Worm (Caenorhabditis elegans) whole organism, young adult: ENCODE measurements around the gene fbxb-18.

Source experiments
- B0035.1 ChIP-seq: sonication (generic microtip); optimal IDR thresholded peaks from 2 replicates; lab custom pipeline; 2016; ENCODE audit warnings: missing genetic modification characterization, mild to moderate bottlenecking, missing compliant biosample characterization, missing genotype, missing genetic modification reagents
- D2030.7 ChIP-seq: fragments of 200-800 bp; sonication (Bioruptor generic); IDR thresholded peaks from 2 replicates; pipeline ENCODE4 v1.3.6; 2022; ENCODE audit warnings: missing genetic modification reagents, missing genetic modification characterization, missing compliant biosample characterization
- F10E7.11 ChIP-seq: sonication (generic microtip); optimal IDR thresholded peaks from 2 replicates; lab custom pipeline; 2017; ENCODE audit warnings: mild to moderate bottlenecking, missing genetic modification characterization, moderate library complexity, missing compliant biosample characterization
- F22D6.2 ChIP-seq: sonication (generic microtip); optimal IDR thresholded peaks from 2 replicates; lab custom pipeline; 2016; ENCODE audit warnings: mild to moderate bottlenecking, missing genetic modification characterization, missing compliant biosample characterization
- F23B12.7 ChIP-seq: sonication (generic microtip); optimal IDR thresholded peaks from 2 replicates; lab custom pipeline; 2017; ENCODE audit warnings: missing genetic modification characterization, mild to moderate bottlenecking, missing compliant biosample characterization, antibody characterized with exemption, moderate library complexity; ENCODE audit not compliant: insufficient read depth
- F39B2.1 ChIP-seq: fragments of 200-800 bp; sonication (Bioruptor generic); IDR thresholded peaks from 2 replicates; pipeline ENCODE4 v1.3.6; 2022; ENCODE audit warnings: missing genetic modification reagents, missing genetic modification characterization, missing compliant biosample characterization
- F55B11.4 ChIP-seq: sonication (generic microtip); optimal IDR thresholded peaks from 2 replicates; lab custom pipeline; 2016; ENCODE audit warnings: missing compliant biosample characterization, missing genetic modification characterization, borderline replicate concordance; ENCODE audit not compliant: insufficient read depth
- T07F8.4 ChIP-seq: sonication (generic microtip); optimal IDR thresholded peaks from 2 replicates; lab custom pipeline; 2016; ENCODE audit warnings: mild to moderate bottlenecking, missing genetic modification characterization, moderate library complexity, missing compliant biosample characterization
- T26A5.8 ChIP-seq: sonication (generic microtip); optimal IDR thresholded peaks from 2 replicates; lab custom pipeline; 2016; ENCODE audit warnings: missing genetic modification characterization, missing compliant biosample characterization
- Y53G8AR.9 ChIP-seq: fragments of 200-800 bp; sonication (Bioruptor generic); conservative IDR thresholded peaks from 2 replicates; pipeline ENCODE4 v1.3.6; 2022; ENCODE audit warnings: missing genetic modification reagents, missing genetic modification characterization, missing compliant biosample characterization
- Y67H2A.10 ChIP-seq: fragments of 200-800 bp; sonication (Bioruptor generic); conservative IDR thresholded peaks from 2 replicates; pipeline ENCODE4 v1.3.6; 2022; ENCODE audit warnings: missing genetic modification reagents, missing genetic modification characterization, missing compliant biosample characterization
- akir-1 ChIP-seq: fragments of 200-800 bp; sonication (Bioruptor generic); optimal IDR thresholded peaks from 2 replicates; lab custom pipeline; 2018; ENCODE audit warnings: mild to moderate bottlenecking, missing genetic modification characterization, moderate library complexity, missing compliant biosample characterization
- attf-3 ChIP-seq: fragments of 200-800 bp; sonication (Bioruptor generic); conservative IDR thresholded peaks from 2 replicates; pipeline ENCODE4 v1.3.6; 2022; ENCODE audit warnings: missing genetic modification reagents, missing genetic modification characterization, missing compliant biosample characterization
- bed-2 ChIP-seq: fragments of 200-800 bp; sonication (Bioruptor generic); IDR thresholded peaks from 2 replicates; pipeline ENCODE4 v1.3.6; 2022; ENCODE audit warnings: missing genetic modification reagents, missing genetic modification characterization, missing compliant biosample characterization
- ccch-3 ChIP-seq: fragments of 200-800 bp; sonication (Bioruptor generic); optimal IDR thresholded peaks from 2 replicates; lab custom pipeline; 2018; ENCODE audit warnings: mild to moderate bottlenecking, missing genetic modification characterization, missing compliant biosample characterization
- cebp-1 ChIP-seq, 2 experiments: fragments of 200-800 bp in 1 of 2; sonication (Bioruptor generic) in 1 of 2; sonication (generic microtip) in 1 of 2; IDR thresholded peaks in 1 of 2; optimal IDR thresholded peaks in 1 of 2; 2 replicates each; pipeline versions ENCODE4 v1.3.6 to Lab custom; 2017 to 2022; ENCODE audit warnings: missing compliant biosample characterization in 2 of 2, missing genetic modification characterization in 2 of 2, mild to moderate bottlenecking in 1 of 2, missing genetic modification reagents in 1 of 2, moderate library complexity in 1 of 2
- ceh-100 ChIP-seq: fragments of 200-800 bp; sonication (Bioruptor generic); IDR thresholded peaks from 2 replicates; pipeline ENCODE4 v1.3.6; 2022; ENCODE audit warnings: missing genetic modification reagents, missing genetic modification characterization, missing compliant biosample characterization
- ceh-79 ChIP-seq: sonication (generic microtip); optimal IDR thresholded peaks from 2 replicates; lab custom pipeline; 2017; ENCODE audit warnings: mild to moderate bottlenecking, missing genetic modification characterization, missing compliant biosample characterization
- dpff-1 ChIP-seq: sonication (generic microtip); optimal IDR thresholded peaks from 2 replicates; lab custom pipeline; 2017; ENCODE audit warnings: mild to moderate bottlenecking, missing genetic modification characterization, missing compliant biosample characterization
- egl-18 ChIP-seq: fragments of 200-800 bp; sonication (Bioruptor generic); IDR thresholded peaks from 2 replicates; pipeline ENCODE4 v1.3.6; 2022; ENCODE audit warnings: missing genetic modification reagents, missing genetic modification characterization, missing compliant biosample characterization
- egrh-3 ChIP-seq: fragments of 200-800 bp; sonication (Bioruptor generic); IDR thresholded peaks from 2 replicates; pipeline ENCODE4 v1.3.6; 2022; ENCODE audit warnings: missing genetic modification reagents, missing genetic modification characterization, missing compliant biosample characterization
- ekl-4 ChIP-seq: fragments of 200-800 bp; sonication (Bioruptor generic); IDR thresholded peaks from 2 replicates; pipeline ENCODE4 v1.3.6; 2022; ENCODE audit warnings: missing genetic modification reagents, missing genetic modification characterization, missing compliant biosample characterization
- him-1 ChIP-seq: sonication (generic microtip); optimal IDR thresholded peaks from 2 replicates; lab custom pipeline; 2016; ENCODE audit warnings: missing genotype, missing genetic modification reagents, missing genetic modification characterization, missing compliant biosample characterization
- hlh-12 ChIP-seq: sonication (generic microtip); optimal IDR thresholded peaks from 2 replicates; lab custom pipeline; 2016; ENCODE audit warnings: missing genetic modification characterization, missing compliant biosample characterization
- hmg-1.2 ChIP-seq: fragments of 200-800 bp; sonication (Bioruptor generic); IDR thresholded peaks from 2 replicates; pipeline ENCODE4 v1.3.6; 2022; ENCODE audit warnings: missing genetic modification reagents, missing genetic modification characterization, missing compliant biosample characterization
- lag-1 ChIP-seq: fragments of 200-800 bp; sonication (Bioruptor generic); IDR thresholded peaks from 2 replicates; pipeline ENCODE4 v1.3.6; 2022; ENCODE audit warnings: missing genetic modification reagents, missing genetic modification characterization, missing compliant biosample characterization
- lin-26 ChIP-seq: fragments of 200-800 bp; sonication (Bioruptor generic); IDR thresholded peaks from 2 replicates; pipeline ENCODE4 v1.3.6; 2022; ENCODE audit warnings: missing genetic modification reagents, missing genetic modification characterization, missing compliant biosample characterization
- madf-6 ChIP-seq: fragments of 200-800 bp; sonication (Bioruptor generic); IDR thresholded peaks from 2 replicates; pipeline ENCODE4 v1.3.6; 2022; ENCODE audit warnings: missing genetic modification reagents, missing genetic modification characterization, missing compliant biosample characterization
- mel-28 ChIP-seq: sonication (generic microtip); optimal IDR thresholded peaks from 2 replicates; lab custom pipeline; 2016; ENCODE audit warnings: borderline replicate concordance, mild to moderate bottlenecking, missing genetic modification characterization, missing compliant biosample characterization
- nfya-1 ChIP-seq: sonication (generic microtip); optimal IDR thresholded peaks from 2 replicates; lab custom pipeline; 2017; ENCODE audit warnings: antibody characterized with exemption, missing compliant biosample characterization, missing genetic modification characterization, borderline replicate concordance; ENCODE audit not compliant: insufficient read depth
- nhr-120 ChIP-seq: fragments of 200-800 bp; sonication (Bioruptor generic); IDR thresholded peaks from 2 replicates; pipeline ENCODE4 v1.3.6; 2022; ENCODE audit warnings: missing genetic modification characterization, missing compliant biosample characterization
- rcor-1 ChIP-seq: fragments of 200-800 bp; sonication (Bioruptor generic); IDR thresholded peaks from 2 replicates; pipeline ENCODE4 v1.3.6; 2022; ENCODE audit warnings: missing genetic modification reagents, missing genetic modification characterization, missing compliant biosample characterization
- sdz-38 ChIP-seq: sonication (generic microtip); optimal IDR thresholded peaks from 2 replicates; lab custom pipeline; 2016; ENCODE audit warnings: missing genotype, missing genetic modification characterization, missing compliant biosample characterization
- snpc-1.1 ChIP-seq: sonication (generic microtip); optimal IDR thresholded peaks from 2 replicates; lab custom pipeline; 2017; ENCODE audit warnings: missing genetic modification characterization, mild to moderate bottlenecking, missing compliant biosample characterization, antibody characterized with exemption, moderate library complexity, missing genotype, missing genetic modification reagents; ENCODE audit not compliant: insufficient read depth
- tlf-1 ChIP-seq: fragments of 200-800 bp; sonication (Bioruptor generic); optimal IDR thresholded peaks from 2 replicates; lab custom pipeline; 2018; ENCODE audit warnings: mild to moderate bottlenecking, missing genetic modification characterization, missing compliant biosample characterization
- ztf-18 ChIP-seq: sonication (generic microtip); optimal IDR thresholded peaks from 2 replicates; lab custom pipeline; 2016; ENCODE audit warnings: missing genotype, mild to moderate bottlenecking, missing genetic modification characterization, missing compliant biosample characterization
- ztf-22 ChIP-seq: fragments of 200-800 bp; sonication (Bioruptor generic); optimal IDR thresholded peaks from 2 replicates; lab custom pipeline; 2018; ENCODE audit warnings: mild to moderate bottlenecking, missing genetic modification characterization, moderate library complexity, missing compliant biosample characterization
- ztf-26 ChIP-seq: sonication (generic microtip); optimal IDR thresholded peaks from 2 replicates; lab custom pipeline; 2017; ENCODE audit warnings: missing genetic modification characterization, missing compliant biosample characterization
- ztf-6 ChIP-seq: fragments of 200-800 bp; sonication (Bioruptor generic); IDR thresholded peaks from 2 replicates; pipeline ENCODE4 v1.3.6; 2022; ENCODE audit warnings: missing genetic modification reagents, missing genetic modification characterization, missing compliant biosample characterization

Gene fbxb-18

DNA sequence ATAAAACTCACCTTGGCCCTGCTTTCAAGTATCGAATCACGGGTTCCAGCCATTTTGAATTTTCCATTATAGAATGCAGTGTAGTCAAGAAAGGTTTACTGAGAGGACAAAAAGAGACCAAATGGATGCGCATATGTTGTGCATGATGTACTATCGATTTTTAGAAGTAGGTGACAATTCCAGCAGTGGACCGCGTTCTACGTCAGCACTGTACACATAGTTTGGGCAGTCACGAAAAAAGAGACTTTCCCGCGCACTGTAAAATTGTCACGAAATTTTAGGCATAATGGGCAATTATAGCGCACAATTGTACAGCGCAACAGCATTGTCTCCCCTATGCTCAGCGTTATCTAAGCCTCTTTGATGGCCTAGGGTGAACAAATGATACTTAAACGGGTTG, 2.3 kb upstream of the fbxb-18 start, which contains the start of gene fbxc-22:
Gene fbxc-22, minus strand, starts transcription at position 101 of the 400 bp plus-strand sequence.
- no peak for TF ChIP-seq ceh-79 (tag; lab: Kevin White, UChicago)
- no peak for TF ChIP-seq lag-1
- TF ChIP-seq hmg-1.2 (GFP tag; lab: Robert Waterston, UW) = no peak
- TF ChIP-seq F23B12.7 = no peak
- TF ChIP-seq tlf-1 (GFP tag; lab: Kevin White, UChicago) = no peak
- TF ChIP-seq ztf-26 (tag; lab: Kevin White, UChicago) = no peak
- TF ChIP-seq egrh-3 (GFP tag; lab: Robert Waterston, UW) = no peak
- TF ChIP-seq T26A5.8 (tag; lab: Kevin White, UChicago) = no peak
- TF ChIP-seq ztf-22 (GFP tag; lab: Kevin White, UChicago) = no peak
- no peak for TF ChIP-seq madf-6
- TF ChIP-seq ceh-100 (GFP tag; lab: Robert Waterston, UW) = no peak
- no peak for TF ChIP-seq bed-2 (GFP tag; lab: Robert Waterston, UW)
- no peak for TF ChIP-seq D2030.7
- TF ChIP-seq rcor-1 (GFP tag; lab: Robert Waterston, UW) = no peak
- no peak for TF ChIP-seq F55B11.4 (tag; lab: Kevin White, UChicago)
- TF ChIP-seq sdz-38 (tag; lab: Kevin White, UChicago) = no peak
- TF ChIP-seq akir-1 (GFP tag; lab: Kevin White, UChicago) = no peak
- TF ChIP-seq egl-18 (GFP tag; lab: Robert Waterston, UW) = no peak
- TF ChIP-seq mel-28 (tag; lab: Kevin White, UChicago) = no peak

DNA sequence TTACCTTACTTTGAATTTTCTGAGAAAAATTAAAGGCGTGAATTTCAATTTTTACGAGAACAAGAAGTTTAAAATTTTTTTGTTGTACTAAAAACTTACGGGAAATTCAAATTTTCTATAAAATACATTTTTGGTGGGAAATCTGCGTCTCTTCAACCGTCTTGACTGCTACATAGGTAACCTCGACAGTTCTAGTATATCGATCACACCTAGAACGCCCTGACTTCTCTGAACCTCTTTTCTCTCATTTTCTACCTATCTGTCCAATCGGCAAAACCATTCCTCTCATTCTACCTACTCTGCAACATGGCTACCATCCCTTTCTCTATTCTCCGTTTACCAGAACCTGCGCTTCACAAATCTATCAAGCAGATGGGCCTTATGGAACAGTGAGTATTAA, 5.0 kb downstream of the fbxb-18 start, which contains the start of gene fbxb-25:
Gene fbxb-25, plus strand, starts transcription at position 301 of the 400 bp plus-strand sequence.
- no peak for TF ChIP-seq snpc-1.1 (tag; lab: Kevin White, UChicago)
- no peak for TF ChIP-seq ceh-100 (GFP tag; lab: Robert Waterston, UW)
- no peak for TF ChIP-seq F10E7.11
- TF ChIP-seq Y53G8AR.9 (GFP tag; lab: Robert Waterston, UW) = no peak
- no peak for TF ChIP-seq attf-3
- no peak for TF ChIP-seq B0035.1
- TF ChIP-seq nfya-1 (tag; lab: Kevin White, UChicago) = no peak
- no peak for TF ChIP-seq F55B11.4 (tag; lab: Kevin White, UChicago)
- no peak for TF ChIP-seq F22D6.2 (tag; lab: Kevin White, UChicago)
- TF ChIP-seq Y67H2A.10 (GFP tag; lab: Robert Waterston, UW) = no peak
- no peak for TF ChIP-seq lin-26
- TF ChIP-seq ekl-4 (GFP tag; lab: Robert Waterston, UW) = no peak
- TF ChIP-seq dpff-1 (tag; lab: Kevin White, UChicago) = no peak
- TF ChIP-seq nhr-120 (GFP tag; lab: Robert Waterston, UW) = no peak
- no peak for TF ChIP-seq F39B2.1 (GFP tag; lab: Robert Waterston, UW)
- TF ChIP-seq him-1 (tag; lab: Kevin White, UChicago) = no peak
- TF ChIP-seq ztf-18 = no peak
- TF ChIP-seq ztf-6 (GFP tag; lab: Robert Waterston, UW) = no peak

DNA sequence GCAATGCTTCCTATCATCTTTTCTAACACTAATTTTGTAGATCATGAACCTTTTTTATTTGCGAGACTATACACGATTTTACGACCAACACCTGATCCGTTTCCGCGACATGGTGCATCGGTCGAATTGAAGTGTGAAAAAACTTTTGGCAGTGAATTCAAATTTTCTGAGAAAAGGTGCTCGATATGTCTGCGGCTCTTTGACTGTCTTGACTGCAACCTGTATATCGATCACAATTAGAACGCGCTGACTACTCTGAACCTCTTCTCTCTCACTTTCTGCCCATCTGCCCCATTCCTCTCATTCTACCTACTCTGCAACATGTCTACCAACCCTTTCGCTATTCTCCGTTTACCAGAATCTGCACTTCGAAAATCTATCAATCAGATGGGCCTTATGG, 6.5 kb downstream of the fbxb-18 start, which contains the start of gene fbxb-26:
Gene fbxb-26, plus strand, starts transcription at position 301 of the 400 bp plus-strand sequence.
- TF ChIP-seq ccch-3 (GFP tag; lab: Kevin White, UChicago) (no peak), cebp-1 (GFP tag; IDR thresholded peaks at IDR 0.05; lab: Robert Waterston, UW) (no peak), cebp-1 (tag; optimal IDR thresholded peaks at IDR 0.05; lab: Kevin White, UChicago) (no peak), T07F8.4 (no peak), hlh-12 (tag; lab: Kevin White, UChicago) (no peak)
